Worm (Caenorhabditis elegans): ENCODE results near the gene T13F3.8.

The T13F3.8 gene

DNA sequence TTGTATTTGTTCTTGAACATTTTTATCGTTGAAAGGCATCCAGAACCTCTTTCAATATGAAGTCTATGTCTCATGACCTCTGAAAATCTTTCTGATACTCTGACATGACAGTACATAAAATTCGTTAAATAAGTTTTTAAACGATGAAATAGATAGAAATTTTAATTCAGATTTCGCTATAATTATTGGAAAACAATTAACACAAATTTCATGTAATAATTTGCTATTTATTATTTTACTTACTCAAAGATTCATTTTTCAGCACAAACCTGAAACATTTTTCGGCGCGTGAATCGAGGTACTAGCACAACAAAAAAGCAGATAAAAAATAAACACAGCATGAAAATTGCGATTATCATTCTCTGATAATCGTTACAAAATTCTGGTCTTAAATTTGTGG, 3.1 kb upstream of the T13F3.8 start, which contains the start of gene T13F3.4:
T13F3.4 (minus strand) TSS at position 101 of the 400 bp plus-strand sequence.
- no peak for TF ChIP-seq aly-2 (tag; optimal IDR thresholded peaks at IDR 0.05)
- TF ChIP-seq fos-1 (tag; optimal IDR thresholded peaks at IDR 0.05): no peak
- TF ChIP-seq C34F6.9 (tag; optimal IDR thresholded peaks at IDR 0.05): no peak
- TF ChIP-seq ztf-1 (GFP tag; conservative IDR thresholded peaks at IDR 0.05): no peak
- TF ChIP-seq F13H6.1 (tag; optimal IDR thresholded peaks at IDR 0.05): no peak
- TF ChIP-seq lin-13 (GFP tag; optimal IDR thresholded peaks at IDR 0.05): no peak
- no peak for TF ChIP-seq alr-1 (tag; optimal IDR thresholded peaks at IDR 0.05)
- no peak for TF ChIP-seq gmeb-1 (tag; optimal IDR thresholded peaks at IDR 0.05)
- TF ChIP-seq nhr-12 (tag; optimal IDR thresholded peaks at IDR 0.05): no peak
- no peak for TF ChIP-seq sem-4 (tag; optimal IDR thresholded peaks at IDR 0.05)

DNA sequence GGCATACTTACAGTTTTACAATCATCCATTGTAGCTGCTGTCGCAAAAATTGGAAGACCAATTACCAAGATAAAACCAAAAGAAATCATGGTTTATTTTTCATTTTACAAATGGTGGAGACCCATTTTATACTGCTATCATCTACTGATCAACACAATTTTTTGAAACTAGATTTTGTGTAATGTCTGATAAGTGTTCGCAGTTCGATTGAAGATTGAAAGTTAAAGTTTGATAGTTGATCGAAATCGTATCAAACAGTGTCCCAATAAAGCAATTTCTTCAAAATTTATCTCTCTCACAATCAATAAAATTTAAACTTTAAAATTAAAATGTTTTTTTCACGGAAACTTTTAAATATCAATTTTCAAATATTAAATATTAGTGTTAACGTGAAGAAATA, 1.5 kb downstream of the T13F3.8 start, which contains the start of gene T13F3.6:
T13F3.6 (minus strand) TSS at position 101 of the 400 bp plus-strand sequence.
- no peak for TF ChIP-seq ztf-4 (tag; optimal IDR thresholded peaks at IDR 0.05)
- no peak for TF ChIP-seq nhr-77 (tag; optimal IDR thresholded peaks at IDR 0.05)
- TF ChIP-seq aly-2 (tag; optimal IDR thresholded peaks at IDR 0.05): no peak
- TF ChIP-seq unc-62 (GFP tag; optimal IDR thresholded peaks at IDR 0.05): no peak
- TF ChIP-seq nhr-25 (tag; optimal IDR thresholded peaks at IDR 0.05): no peak
- no peak for TF ChIP-seq lin-39 (tag; optimal IDR thresholded peaks at IDR 0.05)
- TF ChIP-seq ceh-82 (tag; optimal IDR thresholded peaks at IDR 0.05): no peak
- no peak for TF ChIP-seq blmp-1 (tag; optimal IDR thresholded peaks at IDR 0.05; ENCODE audit: insufficient read depth)
- TF ChIP-seq alr-1 (tag; optimal IDR thresholded peaks at IDR 0.05): no peak
- TF ChIP-seq sma-9 (GFP tag; optimal IDR thresholded peaks at IDR 0.05): no peak
- TF ChIP-seq sma-9 (tag; optimal IDR thresholded peaks at IDR 0.05): no peak
- no peak for TF ChIP-seq unc-55 (GFP tag; optimal IDR thresholded peaks at IDR 0.05)
- no peak for TF ChIP-seq fos-1 (tag; optimal IDR thresholded peaks at IDR 0.05)
- TF ChIP-seq peb-1 (tag; optimal IDR thresholded peaks at IDR 0.05): no peak
- no peak for TF ChIP-seq F13H6.1 (tag; optimal IDR thresholded peaks at IDR 0.05)
- TF ChIP-seq nhr-21 (tag; optimal IDR thresholded peaks at IDR 0.05): no peak
- no peak for TF ChIP-seq elt-1 (tag; optimal IDR thresholded peaks at IDR 0.05)

DNA sequence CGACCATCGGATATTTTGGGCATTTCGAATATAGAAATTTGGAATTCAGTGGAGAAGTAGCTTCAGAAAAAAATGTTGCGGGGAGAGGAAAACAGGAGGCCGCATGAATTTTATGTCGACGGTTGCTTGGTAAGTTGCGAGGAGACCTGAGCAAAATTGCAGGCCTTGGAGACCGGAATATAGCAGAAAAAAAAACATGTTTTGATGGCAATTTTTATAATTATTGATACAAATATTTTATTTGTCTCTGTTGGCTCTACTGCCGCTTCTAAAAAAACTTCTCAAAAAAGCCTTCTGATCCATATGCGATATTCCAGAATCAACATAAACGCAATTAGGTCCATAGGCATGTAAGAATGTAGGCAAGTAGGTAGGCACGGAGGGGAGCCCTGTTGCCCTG, 5.7 kb downstream of the T13F3.8 start, which contains the start of gene pacl-1:
pacl-1 (minus strand) TSS at position 101 of the 400 bp plus-strand sequence.
- TF ChIP-seq alr-1 (tag; optimal IDR thresholded peaks at IDR 0.05): no peak

DNA sequence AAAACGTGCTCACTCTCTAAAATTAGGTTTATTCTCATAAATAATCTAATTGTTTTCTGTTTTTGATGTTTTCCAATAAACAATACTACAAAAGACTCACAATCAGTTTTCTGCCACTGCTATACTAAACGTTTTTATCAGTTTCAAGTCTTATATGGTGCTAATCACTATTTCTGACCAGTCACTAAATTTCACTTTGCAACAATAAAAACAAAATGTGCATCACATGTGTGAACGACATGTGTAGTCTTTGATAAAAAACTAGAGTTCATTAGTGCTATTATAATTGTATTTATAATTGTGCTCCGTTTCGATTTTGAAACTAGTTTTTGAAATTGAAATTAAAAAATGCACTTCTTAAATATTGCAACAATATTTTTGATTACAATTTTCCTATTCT, 8.3 kb downstream of the T13F3.8 start, which contains the start of gene cyp-37B1:
cyp-37B1 (plus strand) TSS at position 199 of the 400 bp plus-strand sequence.
- peak; percentile 76 for TF ChIP-seq sma-9 (GFP tag; optimal IDR thresholded peaks at IDR 0.05)
- TF ChIP-seq sma-9 (tag; optimal IDR thresholded peaks at IDR 0.05): no peak
- peak; percentile 10 for TF ChIP-seq crh-2 (tag; optimal IDR thresholded peaks at IDR 0.05)
- no peak for TF ChIP-seq ceh-82 (tag; optimal IDR thresholded peaks at IDR 0.05)
- TF ChIP-seq fos-1 (tag; optimal IDR thresholded peaks at IDR 0.05): peak; percentile 64
- TF ChIP-seq gmeb-1 (tag; optimal IDR thresholded peaks at IDR 0.05): peak; percentile 45
- TF ChIP-seq unc-39 (tag; optimal IDR thresholded peaks at IDR 0.05): no peak

DNA sequence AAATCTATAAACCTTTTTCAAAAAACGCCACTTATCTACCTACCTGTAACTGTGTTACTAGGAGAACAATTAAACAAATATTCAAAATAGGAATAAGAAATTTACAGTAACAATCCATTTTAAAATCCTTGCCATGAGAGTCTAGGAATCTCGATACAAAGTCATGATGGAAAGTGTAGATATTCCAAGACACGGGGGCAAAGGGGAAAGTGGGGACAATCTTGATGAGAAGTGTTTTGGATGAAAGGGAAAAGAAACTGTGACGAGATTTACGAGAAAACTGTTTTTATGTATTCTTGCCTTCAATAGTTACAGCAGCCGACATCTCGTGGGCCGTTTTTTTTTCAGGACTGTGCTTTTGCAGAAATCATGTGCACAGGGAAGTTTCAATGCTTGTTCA, 12.5 kb downstream of the T13F3.8 start, which contains the start of gene F28G4.2:
F28G4.2 (minus strand) TSS at position 175 of the 400 bp plus-strand sequence.
- TF ChIP-seq elt-1 (tag; optimal IDR thresholded peaks at IDR 0.05): no peak
- no peak for TF ChIP-seq R02D3.7 (tag; optimal IDR thresholded peaks at IDR 0.05)
- TF ChIP-seq unc-55 (GFP tag; optimal IDR thresholded peaks at IDR 0.05): no peak
- TF ChIP-seq unc-39 (tag; optimal IDR thresholded peaks at IDR 0.05): no peak
- no peak for TF ChIP-seq nhr-21 (tag; optimal IDR thresholded peaks at IDR 0.05)
- TF ChIP-seq blmp-1 (tag; optimal IDR thresholded peaks at IDR 0.05; ENCODE audit: insufficient read depth): peak; percentile 40

DNA sequence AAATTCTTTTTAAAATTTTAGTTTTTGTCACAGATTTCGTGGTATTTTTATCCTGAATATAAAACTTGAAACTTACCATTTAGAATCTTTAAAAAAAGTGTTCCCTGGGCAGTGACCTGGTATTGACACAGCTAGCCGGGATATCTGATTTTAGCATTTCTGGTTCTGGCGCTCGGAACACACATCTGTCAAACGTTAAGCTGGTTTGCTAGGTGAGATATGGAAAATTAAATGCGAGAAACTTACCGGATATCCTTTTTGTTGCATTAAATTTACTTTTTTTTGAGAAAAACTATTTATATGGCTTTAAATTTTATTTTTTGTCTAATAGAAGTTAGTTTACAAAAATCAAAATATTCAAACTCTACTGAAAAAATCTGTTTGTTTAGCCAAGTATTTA, 16.2 kb downstream of the T13F3.8 start, which contains the start of gene F28G4.4:
F28G4.4 (minus strand) TSS at position 101 of the 400 bp plus-strand sequence.
- TF ChIP-seq mbf-1 (tag; optimal IDR thresholded peaks at IDR 0.05): no peak
- no peak for TF ChIP-seq nhr-25 (tag; optimal IDR thresholded peaks at IDR 0.05)
- no peak for TF ChIP-seq skn-1 (tag; optimal IDR thresholded peaks at IDR 0.05)
- TF ChIP-seq nhr-129 (tag; optimal IDR thresholded peaks at IDR 0.05): no peak
- no peak for TF ChIP-seq mdl-1 (tag; optimal IDR thresholded peaks at IDR 0.05)
- no peak for TF ChIP-seq alr-1 (tag; optimal IDR thresholded peaks at IDR 0.05)

DNA sequence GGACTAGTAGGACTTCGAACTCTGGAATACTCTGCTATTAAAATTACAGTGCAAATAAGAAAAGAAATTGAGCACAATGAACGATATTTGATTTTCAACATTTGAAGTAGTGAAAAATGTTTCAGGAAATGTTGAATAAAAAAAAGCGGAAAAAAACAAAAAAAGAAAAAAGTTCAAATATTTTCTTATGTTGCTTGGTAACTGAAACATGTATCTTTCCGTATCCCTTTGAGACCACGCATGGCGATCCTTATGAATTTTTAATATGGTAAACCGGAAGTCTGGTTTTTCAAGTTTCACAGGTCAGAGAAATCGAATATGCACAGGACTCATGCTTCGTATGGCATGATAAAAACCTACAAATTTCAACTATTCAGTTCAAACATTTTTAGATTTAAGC, 18.0 kb downstream of the T13F3.8 start, which contains the start of gene F28G4.3:
F28G4.3 (minus strand) TSS at position 101 of the 400 bp plus-strand sequence.
- TF ChIP-seq ZK546.5 (tag; optimal IDR thresholded peaks at IDR 0.05): no peak
- no peak for TF ChIP-seq R02D3.7 (tag; optimal IDR thresholded peaks at IDR 0.05)
- TF ChIP-seq dmd-4 (tag; optimal IDR thresholded peaks at IDR 0.05): no peak
- TF ChIP-seq sma-3 (GFP tag; optimal IDR thresholded peaks at IDR 0.05): no peak
- TF ChIP-seq Y55F3AM.14 (GFP tag; optimal IDR thresholded peaks at IDR 0.05): no peak
- no peak for TF ChIP-seq nhr-77 (tag; optimal IDR thresholded peaks at IDR 0.05)
- no peak for TF ChIP-seq nhr-12 (tag; optimal IDR thresholded peaks at IDR 0.05)
- no peak for TF ChIP-seq nhr-21 (tag; optimal IDR thresholded peaks at IDR 0.05)
- TF ChIP-seq nhr-10 (tag; optimal IDR thresholded peaks at IDR 0.05): no peak
- no peak for TF ChIP-seq mbf-1 (tag; optimal IDR thresholded peaks at IDR 0.05)
- no peak for TF ChIP-seq mab-5 (tag; optimal IDR thresholded peaks at IDR 0.05)
- TF ChIP-seq ztf-11 (tag; optimal IDR thresholded peaks at IDR 0.05): no peak
- TF ChIP-seq aly-2 (tag; optimal IDR thresholded peaks at IDR 0.05): no peak
- TF ChIP-seq elt-3 (tag; optimal IDR thresholded peaks at IDR 0.05): no peak
- TF ChIP-seq ztf-4 (tag; optimal IDR thresholded peaks at IDR 0.05): no peak
- no peak for TF ChIP-seq nhr-25 (tag; optimal IDR thresholded peaks at IDR 0.05)
